Worm (Caenorhabditis elegans) whole organism, late embryonic: ENCODE data around the gene AH10.4.

Experiments
- C08G9.2 ChIP-seq: sonication (generic microtip); optimal IDR thresholded peaks from 2 replicates; lab custom pipeline; 2016; ENCODE audit warnings: mild to moderate bottlenecking, missing genetic modification characterization, moderate library complexity, missing compliant biosample characterization
- F13H6.1 ChIP-seq: sonication (generic microtip); optimal IDR thresholded peaks from 2 replicates; lab custom pipeline; 2016; ENCODE audit warnings: missing genetic modification characterization, missing compliant biosample characterization
- T23F11.4 ChIP-seq: fragments of 200-800 bp; sonication (Bioruptor generic); optimal IDR thresholded peaks from 2 replicates; lab custom pipeline; 2018; ENCODE audit warnings: mild to moderate bottlenecking, missing genetic modification characterization, missing compliant biosample characterization
- ahr-1 ChIP-seq: sonication (generic microtip); optimal IDR thresholded peaks from 2 replicates; lab custom pipeline; 2016; ENCODE audit warnings: missing genetic modification characterization, missing compliant biosample characterization
- ceh-18 ChIP-seq: sonication (generic microtip); optimal IDR thresholded peaks from 2 replicates; lab custom pipeline; 2016; ENCODE audit warnings: missing genetic modification characterization, missing compliant biosample characterization
- ceh-30 ChIP-seq: fragments of 150-350 bp; optimal IDR thresholded peaks from 2 replicates; lab custom pipeline; 2014; ENCODE audit warnings: missing biosample characterization, missing genetic modification characterization
- ceh-31 ChIP-seq: sonication (generic microtip); optimal IDR thresholded peaks from 2 replicates; lab custom pipeline; 2016; ENCODE audit warnings: missing genetic modification characterization, missing compliant biosample characterization
- ceh-45 ChIP-seq: fragments of 200-800 bp; sonication (Bioruptor generic); IDR thresholded peaks from 2 replicates; pipeline ENCODE4 v1.3.6; 2022; ENCODE audit warnings: missing genetic modification reagents, missing genetic modification characterization, missing compliant biosample characterization
- ceh-48 ChIP-seq: sonication (generic microtip); optimal IDR thresholded peaks from 2 replicates; lab custom pipeline; 2016; ENCODE audit warnings: missing genetic modification characterization, inconsistent platforms, missing compliant biosample characterization
- ceh-6 ChIP-seq: fragments of 200-800 bp; sonication (Bioruptor generic); optimal IDR thresholded peaks from 2 replicates; lab custom pipeline; 2018; ENCODE audit warnings: mild to moderate bottlenecking, missing genetic modification characterization, missing compliant biosample characterization
- dve-1 ChIP-seq: sonication (generic microtip); optimal IDR thresholded peaks from 2 replicates; lab custom pipeline; 2017; ENCODE audit warnings: antibody characterized with exemption, mild to moderate bottlenecking, missing genetic modification characterization, missing compliant biosample characterization
- elt-2 ChIP-seq: sonication (generic microtip); optimal IDR thresholded peaks from 2 replicates; lab custom pipeline; 2016; ENCODE audit warnings: missing genetic modification reagents, missing genetic modification characterization, missing compliant biosample characterization
- fax-1 ChIP-seq: sonication (generic microtip); optimal IDR thresholded peaks from 2 replicates; lab custom pipeline; 2016; ENCODE audit warnings: missing genotype, missing genetic modification characterization, missing compliant biosample characterization
- fkh-6 ChIP-seq: sonication (generic microtip); optimal IDR thresholded peaks from 2 replicates; lab custom pipeline; 2016; ENCODE audit warnings: missing genetic modification characterization, missing compliant biosample characterization
- hlh-6 ChIP-seq: sonication (generic microtip); optimal IDR thresholded peaks from 2 replicates; lab custom pipeline; 2016; ENCODE audit warnings: missing genotype, missing genetic modification characterization, missing compliant biosample characterization
- hlh-8 ChIP-seq: sonication (generic microtip); optimal IDR thresholded peaks from 2 replicates; lab custom pipeline; 2016; ENCODE audit warnings: missing genotype, missing genetic modification characterization, missing compliant biosample characterization
- nfya-1 ChIP-seq: sonication (generic microtip); optimal IDR thresholded peaks from 2 replicates; lab custom pipeline; 2017; ENCODE audit warnings: missing genetic modification characterization, mild to moderate bottlenecking, missing compliant biosample characterization, antibody characterized with exemption, moderate library complexity
- nhr-11 ChIP-seq: fragments of 150-350 bp; optimal IDR thresholded peaks from 2 replicates; lab custom pipeline; 2014; ENCODE audit warnings: missing biosample characterization, missing genetic modification characterization
- nhr-232 ChIP-seq: sonication (generic microtip); optimal IDR thresholded peaks from 2 replicates; lab custom pipeline; 2016; ENCODE audit warnings: missing genetic modification characterization, missing compliant biosample characterization
- odd-2 ChIP-seq: sonication (generic microtip); optimal IDR thresholded peaks from 2 replicates; lab custom pipeline; 2017; ENCODE audit warnings: antibody characterized with exemption, mild to moderate bottlenecking, missing genetic modification characterization, missing compliant biosample characterization
- pag-3 ChIP-seq: sonication (generic microtip); optimal IDR thresholded peaks from 2 replicates; lab custom pipeline; 2016; ENCODE audit warnings: missing compliant biosample characterization, missing genetic modification characterization, borderline replicate concordance
- pha-4 ChIP-seq: fragments of 150-350 bp; optimal IDR thresholded peaks from 2 replicates; lab custom pipeline; 2018; ENCODE audit warnings: missing biosample characterization, missing genetic modification reagents, missing genetic modification characterization
- ref-2 ChIP-seq: sonication (generic microtip); optimal IDR thresholded peaks from 2 replicates; lab custom pipeline; 2016; ENCODE audit warnings: missing genetic modification characterization, missing compliant biosample characterization
- rnt-1 ChIP-seq: sonication (generic microtip); optimal IDR thresholded peaks from 2 replicates; lab custom pipeline; 2016; ENCODE audit warnings: missing genetic modification characterization, missing compliant biosample characterization
- syd-9 ChIP-seq: sonication (generic microtip); optimal IDR thresholded peaks from 2 replicates; lab custom pipeline; 2016; ENCODE audit warnings: mild to moderate bottlenecking, missing genetic modification characterization, moderate library complexity, missing compliant biosample characterization
- tbx-2 ChIP-seq: sonication (generic microtip); optimal IDR thresholded peaks from 2 replicates; lab custom pipeline; 2016; ENCODE audit warnings: missing genetic modification characterization, missing compliant biosample characterization
- ttx-3 ChIP-seq: sonication (generic microtip); optimal IDR thresholded peaks from 2 replicates; lab custom pipeline; 2016; ENCODE audit warnings: missing genetic modification reagents, missing genetic modification characterization, missing compliant biosample characterization
- unc-42 ChIP-seq: sonication (generic microtip); optimal IDR thresholded peaks from 2 replicates; lab custom pipeline; 2016; ENCODE audit warnings: missing genotype, missing genetic modification characterization, missing compliant biosample characterization
- unc-55 ChIP-seq: sonication (generic microtip); optimal IDR thresholded peaks from 2 replicates; lab custom pipeline; 2017; ENCODE audit warnings: missing biosample characterization, missing genetic modification reagents, missing genetic modification characterization
- zip-5 ChIP-seq: sonication (generic microtip); optimal IDR thresholded peaks from 2 replicates; lab custom pipeline; 2016; ENCODE audit warnings: missing genetic modification characterization, missing compliant biosample characterization

AH10.4 gene

DNA sequence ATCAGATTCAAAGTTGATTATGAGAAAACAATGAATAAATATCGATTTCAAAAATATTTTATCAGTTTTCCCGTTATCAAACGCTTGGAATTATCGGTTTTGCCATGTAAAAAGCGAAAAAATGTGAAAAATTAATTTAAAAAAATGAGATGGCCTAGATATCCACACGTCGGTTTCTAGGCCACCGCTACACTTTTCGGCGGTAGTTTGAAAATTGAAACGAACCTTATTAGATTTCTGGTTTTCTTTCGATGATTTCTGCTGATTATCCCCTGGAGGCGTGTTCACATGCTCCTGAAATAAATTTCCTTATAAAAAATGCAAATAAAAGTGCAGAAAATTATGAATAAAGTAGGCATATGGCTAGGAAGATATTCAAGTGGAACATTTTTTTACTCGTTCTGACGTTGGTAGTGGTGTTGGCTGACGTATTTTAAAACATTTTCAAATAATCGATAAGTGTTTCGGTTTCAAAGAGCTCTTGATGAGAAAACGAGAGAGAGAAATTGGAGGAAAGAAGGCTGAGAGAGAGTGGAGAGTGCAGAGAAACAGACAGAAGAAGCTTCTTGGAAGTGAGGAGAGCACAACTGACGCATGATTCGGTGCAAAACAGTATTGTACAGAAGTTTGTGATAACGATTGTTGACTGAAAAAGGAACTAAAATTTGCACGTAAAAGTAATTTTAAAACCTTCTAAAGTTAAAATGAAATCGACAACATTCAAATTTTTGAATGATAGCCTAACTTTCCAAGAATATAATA, 4.5 kb downstream of the AH10.4 start:
- peak; percentile 10 for TF ChIP-seq tbx-2
- TF ChIP-seq C08G9.2 (tag; lab: Kevin White, UChicago), result peak; percentile 16
- no peak for TF ChIP-seq ceh-31 (tag; lab: Kevin White, UChicago)
- peak; percentile 4 for TF ChIP-seq nfya-1
- TF ChIP-seq ceh-48 (tag; lab: Kevin White, UChicago), result peak; percentile 38
- TF ChIP-seq syd-9 (tag; lab: Kevin White, UChicago), result no peak
- TF ChIP-seq zip-5 (tag; lab: Kevin White, UChicago), result peak; percentile 2
- TF ChIP-seq, all 69 proteins: peak for 5

- peak; percentile 72 for TF ChIP-seq unc-42 (tag; lab: Kevin White, UChicago)
- no peak for TF ChIP-seq ceh-30 (tag; lab: Kevin White, UChicago)
- peak; percentile 11 for TF ChIP-seq ttx-3 (tag; lab: Kevin White, UChicago)
Observed at ce11 chrV:14130226-14130625, 7.4 kb downstream of the AH10.4 start.

- TF ChIP-seq odd-2 (tag; lab: Kevin White, UChicago), result no peak
Observed at ce11 chrV:14128858-14129257, 8.8 kb downstream of the AH10.4 start.

DNA sequence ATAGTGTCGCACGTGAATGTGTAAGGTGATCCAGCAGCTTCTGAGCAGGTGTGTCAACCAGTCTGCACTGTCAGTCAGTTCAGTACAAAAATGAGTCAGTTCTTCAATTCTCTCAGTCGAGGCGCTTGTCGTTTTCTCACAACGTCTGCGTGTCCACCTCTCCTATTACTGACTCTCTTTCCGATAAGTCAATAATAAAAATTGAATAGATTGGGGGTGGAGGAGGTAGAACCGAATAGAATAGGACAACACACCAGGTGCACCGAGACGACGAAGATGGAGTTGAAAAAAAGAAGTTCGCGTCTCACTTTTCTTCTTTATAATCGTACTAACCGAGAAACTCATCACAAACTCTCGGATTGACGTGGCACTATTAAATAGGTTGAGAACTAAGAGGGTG, 9.8 kb downstream of the AH10.4 start:
- TF ChIP-seq unc-55 (no peak), fax-1 (tag; lab: Kevin White, UChicago) (no peak), dve-1 (tag; lab: Kevin White, UChicago) (no peak), unc-42 (tag; lab: Kevin White, UChicago) (peak; percentile 69), ceh-6 (no peak), ahr-1 (no peak), odd-2 (tag; lab: Kevin White, UChicago) (no peak)

DNA sequence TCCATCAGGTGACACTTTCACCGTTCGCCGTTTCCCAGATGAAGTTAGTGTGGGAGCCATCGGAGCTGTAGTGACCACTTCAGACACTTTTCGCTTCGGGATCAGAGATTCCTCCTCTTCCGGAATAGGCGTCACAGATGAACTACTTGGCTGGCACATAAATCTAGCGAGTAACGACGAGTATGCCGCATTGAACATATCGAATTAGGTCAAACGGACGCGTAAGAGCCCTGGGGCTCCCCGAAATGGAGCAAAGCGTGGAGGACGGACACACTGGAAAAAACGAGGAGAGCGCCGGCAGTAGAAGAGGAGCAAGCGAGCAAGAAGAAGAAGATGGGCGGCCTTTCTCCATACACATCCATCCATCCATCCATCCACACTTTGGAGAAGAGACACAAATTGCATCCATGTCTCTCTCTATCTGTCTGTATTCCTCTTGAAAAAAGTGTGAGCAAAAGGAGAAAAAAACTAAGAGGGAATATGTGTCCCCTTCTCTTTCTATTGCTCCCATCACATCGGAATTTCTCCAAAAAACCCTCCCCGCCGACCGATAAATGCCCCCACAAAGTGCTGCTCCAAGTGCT, 11.2 kb downstream of the AH10.4 start:
- TF ChIP-seq fkh-6 (tag; lab: Kevin White, UChicago), result no peak
- no peak for TF ChIP-seq ref-2 (tag; lab: Kevin White, UChicago)
- TF ChIP-seq hlh-6 (tag; lab: Kevin White, UChicago), result peak; percentile 9
- TF ChIP-seq odd-2 (tag; lab: Kevin White, UChicago), result no peak
- peak; percentile 77 for TF ChIP-seq unc-42 (tag; lab: Kevin White, UChicago)

- TF ChIP-seq hlh-8 (tag; lab: Kevin White, UChicago) (no peak), nhr-232 (no peak), T23F11.4 (GFP tag; lab: Kevin White, UChicago) (no peak), ceh-18 (tag; lab: Kevin White, UChicago) (no peak), ceh-45 (GFP tag; lab: Robert Waterston, UW) (no peak)
- TF ChIP-seq, all 69 proteins: peak for 0
Observed at ce11 chrV:14123176-14123575, 14.5 kb downstream of the AH10.4 start.

ce11 chrV:14120674-14121073, 17.0 kb downstream of the AH10.4 start:
- TF ChIP-seq nhr-11 (tag; lab: Kevin White, UChicago) (no peak), elt-2 (tag; lab: Kevin White, UChicago) (no peak), F13H6.1 (tag; lab: Kevin White, UChicago) (no peak), fax-1 (tag; lab: Kevin White, UChicago) (no peak), pha-4 (tag; lab: Kevin White, UChicago) (no peak), pag-3 (tag; lab: Kevin White, UChicago) (no peak), rnt-1 (tag; lab: Kevin White, UChicago) (no peak)
